Worm (Caenorhabditis elegans): ENCODE measurements around the gene cwp-2.
A peak's percentile ranks its signal among the peaks of the same experiment; 100 is the strongest.

cwp-2 gene

ce11 chrV:4871992-4872391, 29.5 kb upstream of the cwp-2 start, which contains the start of gene srd-33:
Gene srd-33 (plus strand): TSS chrV:4872292.
- no peak for TF ChIP-seq lin-38 (GFP tag; IDR thresholded peaks at IDR 0.05)

- TF ChIP-seq Y105C5A.15 (GFP tag; IDR thresholded peaks at IDR 0.05): no peak
- no peak for TF ChIP-seq daf-8 (GFP tag; IDR thresholded peaks at IDR 0.05)
- TF ChIP-seq dpl-1 (GFP tag; optimal IDR thresholded peaks at IDR 0.05): no peak
- no peak for TF ChIP-seq F49E8.2 (tag; optimal IDR thresholded peaks at IDR 0.05; ENCODE audit: borderline replicate concordance)
- no peak for TF ChIP-seq T26A8.4 (GFP tag; IDR thresholded peaks at IDR 0.05)
- no peak for TF ChIP-seq rbr-2 (tag; optimal IDR thresholded peaks at IDR 0.05)
- no peak for TF ChIP-seq ctbp-1 (GFP tag; IDR thresholded peaks at IDR 0.05)
- no peak for TF ChIP-seq zag-1 (tag; optimal IDR thresholded peaks at IDR 0.05)
- TF ChIP-seq nhr-76 (tag; optimal IDR thresholded peaks at IDR 0.05): no peak
- no peak for TF ChIP-seq nhr-237 (tag; optimal IDR thresholded peaks at IDR 0.05)
- no peak for TF ChIP-seq fkh-10 (GFP tag; optimal IDR thresholded peaks at IDR 0.05)
- TF ChIP-seq ceh-32 (tag; optimal IDR thresholded peaks at IDR 0.05; ENCODE audit: poor library complexity): no peak
- TF ChIP-seq unc-62 (GFP tag; optimal IDR thresholded peaks at IDR 0.05 in 1 of 2): no peak
- no peak for TF ChIP-seq unc-62 (tag; optimal IDR thresholded peaks at IDR 0.05)
These were observed 28.2 kb upstream of the cwp-2 start for ce11 chrV:4870627-4871026.

- TF ChIP-seq mxl-3 (GFP tag; optimal IDR thresholded peaks at IDR 0.05) (no peak), madf-9 (GFP tag; conservative IDR thresholded peaks at IDR 0.05) (no peak), egl-43 (GFP tag; IDR thresholded peaks at IDR 0.05) (no peak), gei-8 (GFP tag; optimal IDR thresholded peaks at IDR 0.05) (no peak), tra-1 (GFP tag; IDR thresholded peaks at IDR 0.05) (no peak), ceh-82 (tag; optimal IDR thresholded peaks at IDR 0.05) (no peak), dpl-1 (GFP tag; optimal IDR thresholded peaks at IDR 0.05) (no peak), aly-2 (tag; optimal IDR thresholded peaks at IDR 0.05) (no peak), mdl-1 (tag; optimal IDR thresholded peaks at IDR 0.05) (no peak), nhr-111 (GFP tag; optimal IDR thresholded peaks at IDR 0.05) (no peak)
These were observed 26.3 kb upstream of the cwp-2 start for ce11 chrV:4868698-4869097.

- no peak for TF ChIP-seq F10B5.3 (tag; optimal IDR thresholded peaks at IDR 0.05)
- TF ChIP-seq unc-39 (tag; optimal IDR thresholded peaks at IDR 0.05): no peak
- TF ChIP-seq lsy-2 (tag; optimal IDR thresholded peaks at IDR 0.05): no peak
- TF ChIP-seq zfp-2 (tag; optimal IDR thresholded peaks at IDR 0.05): no peak
- TF ChIP-seq dmd-6 (GFP tag; IDR thresholded peaks at IDR 0.05): no peak
- no peak for TF ChIP-seq dmd-9 (GFP tag; IDR thresholded peaks at IDR 0.05)
- no peak for TF ChIP-seq D1046.2 (GFP tag; IDR thresholded peaks at IDR 0.05)
- no peak for TF ChIP-seq daf-12 (tag; optimal IDR thresholded peaks at IDR 0.05)
- no peak for TF ChIP-seq nhr-11 (tag; optimal IDR thresholded peaks at IDR 0.05)
- no peak for TF ChIP-seq madf-5 (GFP tag; IDR thresholded peaks at IDR 0.05)
These were observed 25.1 kb upstream of the cwp-2 start for ce11 chrV:4867535-4867934.

- TF ChIP-seq mxl-3 (GFP tag; optimal IDR thresholded peaks at IDR 0.05) (peak; percentile 39), F26F4.8 (GFP tag; conservative IDR thresholded peaks at IDR 0.05) (no peak)
These were observed 22.9 kb upstream of the cwp-2 start, which contains the start of gene srd-32 for ce11 chrV:4865364-4865763. Gene srd-32 (plus strand): TSS chrV:4865664.

ce11 chrV:4864330-4864729, 21.9 kb upstream of the cwp-2 start:
- TF ChIP-seq egl-27 (tag; optimal IDR thresholded peaks at IDR 0.05) (no peak), ceh-62 (tag; optimal IDR thresholded peaks at IDR 0.05) (no peak), nhr-28 (tag; optimal IDR thresholded peaks at IDR 0.05) (no peak), lsy-2 (tag; optimal IDR thresholded peaks at IDR 0.05) (no peak), vab-7 (GFP tag; IDR thresholded peaks at IDR 0.05) (no peak), nhr-25 (tag; optimal IDR thresholded peaks at IDR 0.05; ENCODE audit: borderline replicate concordance, insufficient read depth) (no peak), madf-5 (GFP tag; IDR thresholded peaks at IDR 0.05) (no peak), hif-1 (tag; optimal IDR thresholded peaks at IDR 0.05) (no peak), unc-39 (tag; optimal IDR thresholded peaks at IDR 0.05) (no peak), aha-1 (tag) (no peak), mes-2 (tag; optimal IDR thresholded peaks at IDR 0.05; ENCODE audit: poor library complexity, severe bottlenecking) (no peak), dmd-8 (GFP tag; IDR thresholded peaks at IDR 0.05) (no peak), unc-62 (GFP tag; optimal IDR thresholded peaks at IDR 0.05 in 1 of 2) (no peak), unc-62 (tag; optimal IDR thresholded peaks at IDR 0.05) (no peak)
